Worm (Caenorhabditis elegans): ENCODE data around the gene nlp-22.

ce11 chrX:2320539-2320938 is 21.4 kb downstream of the nlp-22 start:
- TF ChIP-seq unc-39 (tag; optimal IDR thresholded peaks at IDR 0.05) (no peak), ceh-83 (GFP tag; optimal IDR thresholded peaks at IDR 0.05) (no peak), lin-13 (tag; optimal IDR thresholded peaks at IDR 0.05) (no peak), nhr-237 (tag; optimal IDR thresholded peaks at IDR 0.05) (no peak)

Data from whole organism, mixed stage, embryonic.